Worm (Caenorhabditis elegans) whole organism, young adult: ENCODE data around the gene txdc-12.2.

ENCODE experiments used
- B0019.2 ChIP-seq: fragments of 200-800 bp; sonication (Bioruptor generic); conservative IDR thresholded peaks from 2 replicates; pipeline ENCODE4 v1.3.6; 2022; ENCODE audit warnings: missing genetic modification reagents, missing genetic modification characterization, missing compliant biosample characterization
- B0035.1 ChIP-seq: sonication (generic microtip); optimal IDR thresholded peaks from 2 replicates; lab custom pipeline; 2016; ENCODE audit warnings: missing genetic modification characterization, mild to moderate bottlenecking, missing compliant biosample characterization, missing genotype, missing genetic modification reagents
- C06A6.2 ChIP-seq: fragments of 200-800 bp; sonication (Bioruptor generic); conservative IDR thresholded peaks from 2 replicates; pipeline ENCODE4 v1.3.6; 2022; ENCODE audit warnings: missing genetic modification characterization, missing compliant biosample characterization
- K11D2.4 ChIP-seq: fragments of 200-800 bp; sonication (Bioruptor generic); IDR thresholded peaks from 2 replicates; pipeline ENCODE4 v1.3.6; 2022; ENCODE audit warnings: missing genetic modification reagents, missing genetic modification characterization, missing compliant biosample characterization
- K12H6.12 ChIP-seq: fragments of 200-800 bp; sonication (Bioruptor generic); optimal IDR thresholded peaks from 2 replicates; lab custom pipeline; 2018; ENCODE audit warnings: mild to moderate bottlenecking, missing genetic modification characterization, missing compliant biosample characterization
- T26A5.8 ChIP-seq: sonication (generic microtip); optimal IDR thresholded peaks from 2 replicates; lab custom pipeline; 2016; ENCODE audit warnings: missing genetic modification characterization, missing compliant biosample characterization
- Y56A3A.18 ChIP-seq: fragments of 200-800 bp; sonication (Bioruptor generic); IDR thresholded peaks from 2 replicates; pipeline ENCODE4 v1.3.6; 2022; ENCODE audit warnings: missing genetic modification reagents, missing genetic modification characterization, missing compliant biosample characterization
- Y67H2A.10 ChIP-seq: fragments of 200-800 bp; sonication (Bioruptor generic); conservative IDR thresholded peaks from 2 replicates; pipeline ENCODE4 v1.3.6; 2022; ENCODE audit warnings: missing genetic modification reagents, missing genetic modification characterization, missing compliant biosample characterization
- akir-1 ChIP-seq: fragments of 200-800 bp; sonication (Bioruptor generic); optimal IDR thresholded peaks from 2 replicates; lab custom pipeline; 2018; ENCODE audit warnings: mild to moderate bottlenecking, missing genetic modification characterization, moderate library complexity, missing compliant biosample characterization
- atf-7 ChIP-seq: sonication (generic microtip); optimal IDR thresholded peaks from 2 replicates; lab custom pipeline; 2017; ENCODE audit warnings: mild to moderate bottlenecking, missing genetic modification characterization, missing compliant biosample characterization
- athp-1 ChIP-seq: sonication (generic microtip); optimal IDR thresholded peaks from 2 replicates; lab custom pipeline; 2017; ENCODE audit warnings: mild to moderate bottlenecking, missing genetic modification characterization, missing compliant biosample characterization
- attf-5 ChIP-seq: fragments of 200-800 bp; sonication (Bioruptor generic); optimal IDR thresholded peaks from 2 replicates; lab custom pipeline; 2018; ENCODE audit warnings: mild to moderate bottlenecking, missing genetic modification characterization, missing compliant biosample characterization
- bed-1 ChIP-seq: fragments of 200-800 bp; sonication (Bioruptor generic); IDR thresholded peaks from 2 replicates; pipeline ENCODE4 v1.3.6; 2022; ENCODE audit warnings: missing genetic modification reagents, missing genetic modification characterization, missing compliant biosample characterization
- cebp-1 ChIP-seq, 2 experiments: fragments of 200-800 bp in 1 of 2; sonication (Bioruptor generic) in 1 of 2; sonication (generic microtip) in 1 of 2; IDR thresholded peaks in 1 of 2; optimal IDR thresholded peaks in 1 of 2; 2 replicates each; pipeline versions ENCODE4 v1.3.6 to Lab custom; 2017 to 2022; ENCODE audit warnings: missing compliant biosample characterization in 2 of 2, missing genetic modification characterization in 2 of 2, mild to moderate bottlenecking in 1 of 2, missing genetic modification reagents in 1 of 2, moderate library complexity in 1 of 2
- ceh-27 ChIP-seq: fragments of 200-800 bp; sonication (Bioruptor generic); optimal IDR thresholded peaks from 2 replicates; lab custom pipeline; 2018; ENCODE audit warnings: mild to moderate bottlenecking, missing genetic modification characterization, moderate library complexity, missing compliant biosample characterization
- dox-1 ChIP-seq: fragments of 200-800 bp; sonication (Bioruptor generic); IDR thresholded peaks from 2 replicates; pipeline ENCODE4 v1.3.6; 2022; ENCODE audit warnings: missing genetic modification reagents, missing genetic modification characterization, missing compliant biosample characterization
- dpl-1 ChIP-seq: fragments of 150-350 bp; optimal IDR thresholded peaks from 2 replicates; lab custom pipeline; 2014; ENCODE audit warnings: missing biosample characterization, missing genetic modification reagents, missing genetic modification characterization
- efl-1 ChIP-seq: fragments of 150-350 bp; optimal IDR thresholded peaks from 2 replicates; lab custom pipeline; 2014; ENCODE audit warnings: missing biosample characterization, missing genetic modification reagents, missing genetic modification characterization
- egl-18 ChIP-seq: fragments of 200-800 bp; sonication (Bioruptor generic); IDR thresholded peaks from 2 replicates; pipeline ENCODE4 v1.3.6; 2022; ENCODE audit warnings: missing genetic modification reagents, missing genetic modification characterization, missing compliant biosample characterization
- ets-4 ChIP-seq: fragments of 200-800 bp; sonication (Bioruptor generic); optimal IDR thresholded peaks from 2 replicates; lab custom pipeline; 2018; ENCODE audit warnings: mild to moderate bottlenecking, missing genetic modification characterization, missing compliant biosample characterization
- gei-17 ChIP-seq: fragments of 200-800 bp; sonication (Bioruptor generic); optimal IDR thresholded peaks from 2 replicates; lab custom pipeline; 2018; ENCODE audit warnings: mild to moderate bottlenecking, missing genetic modification characterization, missing compliant biosample characterization
- hlh-26 ChIP-seq: fragments of 200-800 bp; sonication (Bioruptor generic); conservative IDR thresholded peaks from 2 replicates; pipeline ENCODE4 v1.3.6; 2022; ENCODE audit warnings: missing genetic modification reagents, missing genetic modification characterization, missing compliant biosample characterization
- hmg-1.2 ChIP-seq: fragments of 200-800 bp; sonication (Bioruptor generic); IDR thresholded peaks from 2 replicates; pipeline ENCODE4 v1.3.6; 2022; ENCODE audit warnings: missing genetic modification reagents, missing genetic modification characterization, missing compliant biosample characterization
- hmg-20 ChIP-seq: fragments of 200-800 bp; sonication (Bioruptor generic); IDR thresholded peaks from 2 replicates; pipeline ENCODE4 v1.3.6; 2022; ENCODE audit warnings: missing genetic modification reagents, missing genetic modification characterization, missing compliant biosample characterization
- lin-35 ChIP-seq, 3 experiments: fragments of 150-350 bp in 2 of 3; sonication (generic microtip) in 1 of 3; optimal IDR thresholded peaks; 2 replicates each; lab custom pipeline; 2014 to 2018; ENCODE audit warnings: missing biosample characterization in 3 of 3, missing genetic modification characterization in 3 of 3, missing genetic modification reagents in 3 of 3
- lin-40 ChIP-seq: sonication (generic microtip); optimal IDR thresholded peaks from 2 replicates; lab custom pipeline; 2016; ENCODE audit warnings: missing genetic modification characterization, mild to moderate bottlenecking, missing compliant biosample characterization, missing genotype, missing genetic modification reagents
- nhr-80 ChIP-seq: sonication (generic microtip); optimal IDR thresholded peaks from 2 replicates; lab custom pipeline; 2016; ENCODE audit warnings: missing genetic modification characterization, missing compliant biosample characterization
- pha-4 ChIP-seq: fragments of 150-350 bp; sonication (generic microtip); optimal IDR thresholded peaks from 2 replicates; lab custom pipeline; 2014; ENCODE audit warnings: missing biosample characterization, missing genetic modification reagents, missing genetic modification characterization
- rcor-1 ChIP-seq: fragments of 200-800 bp; sonication (Bioruptor generic); IDR thresholded peaks from 2 replicates; pipeline ENCODE4 v1.3.6; 2022; ENCODE audit warnings: missing genetic modification reagents, missing genetic modification characterization, missing compliant biosample characterization
- somi-1 ChIP-seq: fragments of 200-800 bp; sonication (Bioruptor generic); optimal IDR thresholded peaks from 2 replicates; lab custom pipeline; 2018; ENCODE audit warnings: mild to moderate bottlenecking, missing genetic modification characterization, missing compliant biosample characterization
- tbp1 ChIP-seq: fragments of 200-800 bp; sonication (Bioruptor generic); optimal IDR thresholded peaks from 2 replicates; lab custom pipeline; 2018; ENCODE audit warnings: mild to moderate bottlenecking, missing genetic modification characterization, missing compliant biosample characterization
- tbx-9 ChIP-seq: sonication (generic microtip); optimal IDR thresholded peaks from 2 replicates; lab custom pipeline; 2016; ENCODE audit warnings: borderline replicate concordance, missing genetic modification characterization, inconsistent platforms, missing compliant biosample characterization
- unc-62 ChIP-seq: fragments of 150-350 bp; optimal IDR thresholded peaks from 2 replicates; lab custom pipeline; 2014; ENCODE audit warnings: missing biosample characterization, missing genetic modification reagents, missing genetic modification characterization
- xnd-1 ChIP-seq: sonication (generic microtip); optimal IDR thresholded peaks from 2 replicates; lab custom pipeline; 2016; ENCODE audit warnings: missing genotype, missing genetic modification reagents, missing genetic modification characterization, missing compliant biosample characterization
- ztf-18 ChIP-seq: sonication (generic microtip); optimal IDR thresholded peaks from 2 replicates; lab custom pipeline; 2016; ENCODE audit warnings: missing genotype, mild to moderate bottlenecking, missing genetic modification characterization, missing compliant biosample characterization
- ztf-26 ChIP-seq: sonication (generic microtip); optimal IDR thresholded peaks from 2 replicates; lab custom pipeline; 2017; ENCODE audit warnings: missing genetic modification characterization, missing compliant biosample characterization

The txdc-12.2 gene

DNA sequence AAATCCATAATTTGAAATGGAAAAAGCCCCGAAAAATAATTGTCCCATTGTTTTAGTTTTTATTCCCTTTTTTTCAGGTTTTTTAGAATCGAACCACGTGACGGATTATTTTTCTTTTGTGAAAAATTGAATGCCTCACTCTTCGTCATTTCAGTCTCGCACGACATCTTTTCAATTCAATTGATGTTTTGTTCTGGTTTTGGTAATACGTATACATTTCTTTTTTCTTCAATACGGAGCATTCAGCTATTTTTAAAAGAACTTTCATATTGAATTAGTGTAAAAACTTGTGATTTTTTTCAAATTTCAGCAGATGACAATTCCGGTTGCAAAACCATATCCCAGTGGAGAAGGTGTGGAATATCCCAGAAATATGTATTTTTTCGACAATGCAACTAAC, 9.5 kb upstream of the txdc-12.2 start, which contains the start of gene F49H12.7:
F49H12.7 (plus strand) TSS at position 301 of the 400 bp plus-strand sequence.
- TF ChIP-seq bed-1 (GFP tag; lab: Robert Waterston, UW): no peak
- TF ChIP-seq hlh-26 (GFP tag; lab: Robert Waterston, UW): no peak
- TF ChIP-seq, all 124 proteins: peak for 0

DNA sequence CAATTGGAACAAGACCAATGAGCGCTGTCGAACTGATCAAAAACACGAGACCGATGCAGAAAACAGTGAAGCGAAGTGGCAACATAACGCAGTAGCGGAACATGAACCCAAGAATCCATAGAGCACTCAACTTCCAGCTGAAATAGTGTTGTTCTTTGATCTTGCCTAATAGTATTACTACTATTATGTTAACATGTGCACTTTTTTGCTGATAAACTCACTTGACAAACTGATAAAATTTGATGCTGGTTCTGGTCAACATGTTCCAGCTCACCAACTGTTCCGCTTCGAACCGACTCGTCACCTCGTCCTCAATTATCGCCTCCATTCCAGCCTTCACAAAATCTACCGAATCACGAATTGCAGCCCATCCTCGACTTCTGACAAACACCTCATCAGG, 6.0 kb upstream of the txdc-12.2 start:
- TF ChIP-seq tbp1 (GFP tag; lab: Kevin White, UChicago) (no peak), cebp-1 (GFP tag; IDR thresholded peaks at IDR 0.05; lab: Robert Waterston, UW) (no peak), cebp-1 (tag; optimal IDR thresholded peaks at IDR 0.05; lab: Kevin White, UChicago) (peak; percentile 12), nhr-80 (tag; lab: Kevin White, UChicago) (peak; percentile 29)

DNA sequence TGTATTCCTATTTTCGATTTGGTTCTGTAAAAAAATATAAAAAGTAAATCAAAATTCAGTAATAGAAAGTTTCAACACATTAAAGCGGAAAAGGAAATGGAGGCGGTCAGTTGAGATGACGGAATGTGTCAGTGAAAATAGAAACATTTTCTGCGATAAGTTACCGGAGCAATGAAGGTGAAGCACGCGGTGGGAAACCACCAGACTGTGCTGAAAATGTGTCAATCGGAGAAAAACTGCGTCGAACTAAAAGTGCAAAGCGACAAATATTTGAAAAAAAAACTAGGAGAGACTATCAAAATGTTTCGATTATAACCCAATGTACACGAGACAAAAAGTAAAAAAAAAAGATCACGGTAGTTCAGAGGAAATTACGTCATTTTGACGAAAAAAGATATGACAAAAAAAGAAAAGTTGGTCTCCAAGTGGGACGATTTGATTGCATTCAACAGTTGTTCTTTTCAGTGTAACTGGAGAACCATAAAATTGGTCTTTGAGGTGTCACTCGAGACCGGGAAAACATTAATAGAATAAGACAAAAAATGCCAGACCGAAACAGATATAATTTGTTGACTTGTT, 3.7 kb upstream of the txdc-12.2 start, which contains the start of gene acl-4:
acl-4 (minus strand) TSS at position 27 of the 579 bp plus-strand sequence.
- TF ChIP-seq xnd-1 (tag; lab: Kevin White, UChicago) (no peak), ztf-26 (tag; lab: Kevin White, UChicago) (peak; percentile 24), unc-62 (peak; percentile 32), K11D2.4 (peak; percentile 19; the same call in 1 of the 2 replicates), hmg-20 (no peak), atf-7 (peak; percentile 36), dox-1 (no peak), somi-1 (GFP tag; lab: Kevin White, UChicago) (peak; percentile 29), cebp-1 (GFP tag; IDR thresholded peaks at IDR 0.05; lab: Robert Waterston, UW) (no peak), cebp-1 (tag; optimal IDR thresholded peaks at IDR 0.05; lab: Kevin White, UChicago) (peak; percentile 42), ets-4 (no peak), athp-1 (no peak), ztf-18 (tag; lab: Kevin White, UChicago) (no peak), nhr-80 (tag; lab: Kevin White, UChicago) (peak; percentile 75)
- TF ChIP-seq, all 124 proteins: peak for 7

DNA sequence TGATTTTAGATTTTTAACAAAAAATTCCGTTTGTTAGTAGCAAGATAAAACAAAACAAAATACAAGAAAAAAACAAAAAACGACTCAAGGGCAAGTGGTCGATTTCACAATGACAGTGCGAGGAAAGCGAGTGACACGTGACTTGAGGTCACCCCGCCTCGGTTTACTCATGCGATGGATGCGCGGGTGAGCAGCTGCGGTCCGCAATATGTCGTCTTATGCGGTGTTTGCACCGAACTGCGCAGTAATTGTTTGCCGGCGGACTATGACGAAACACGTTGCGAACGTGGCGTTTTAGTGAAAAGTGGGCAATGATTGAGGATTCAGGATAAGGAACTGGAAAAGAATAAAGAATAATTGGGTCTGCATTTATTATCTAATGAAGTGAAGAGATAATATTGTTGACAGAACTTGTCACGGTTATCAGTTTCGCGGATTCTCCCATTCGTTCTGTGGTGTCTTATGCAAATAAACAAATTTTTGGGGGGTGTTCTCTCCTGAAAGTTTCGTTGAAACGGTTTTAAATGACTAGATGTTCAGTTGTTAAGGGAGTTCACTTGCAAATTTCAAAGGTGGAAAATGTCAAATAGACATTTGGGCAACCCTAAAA, 2.8 kb upstream of the txdc-12.2 start:
- no peak for TF ChIP-seq dpl-1 (GFP tag; lab: Kevin White, UChicago)
- no peak for TF ChIP-seq B0019.2 (GFP tag; lab: Robert Waterston, UW)
- peak; percentile 10 for TF ChIP-seq efl-1
- TF ChIP-seq rcor-1 (GFP tag; lab: Robert Waterston, UW): no peak
- peak; percentile 63 for TF ChIP-seq dox-1
- peak; percentile 82 for TF ChIP-seq K12H6.12 (tag; lab: Kevin White, UChicago)
- TF ChIP-seq akir-1: peak; percentile 40
- no peak for TF ChIP-seq T26A5.8
- peak; percentile 67; the same call in 1 of the 2 replicates for TF ChIP-seq K11D2.4
- TF ChIP-seq C06A6.2 (GFP tag; lab: Robert Waterston, UW): 0 out of 2 replicates have a peak, but pooled peaks have one; percentile 30
- peak; percentile 3 for TF ChIP-seq ztf-26 (tag; lab: Kevin White, UChicago)
- TF ChIP-seq lin-40 (tag; lab: Kevin White, UChicago): peak; percentile 70
- peak; percentile 21 for TF ChIP-seq gei-17 (GFP tag; lab: Kevin White, UChicago)
- peak; percentile 31 for TF ChIP-seq somi-1 (GFP tag; lab: Kevin White, UChicago)
- no peak for TF ChIP-seq B0035.1 (tag; lab: Kevin White, UChicago)
- no peak for TF ChIP-seq pha-4
- no peak for TF ChIP-seq Y67H2A.10
- peak; percentile 94 for TF ChIP-seq cebp-1 (GFP tag; IDR thresholded peaks at IDR 0.05; lab: Robert Waterston, UW)
- TF ChIP-seq cebp-1 (tag; optimal IDR thresholded peaks at IDR 0.05; lab: Kevin White, UChicago): peak; percentile 99
- peak in 1 of 3 experiments; percentile 45 for TF ChIP-seq lin-35 (GFP tag; optimal IDR thresholded peaks at IDR 0.05; lab: Kevin White, UChicago)
- peak; percentile 77 for TF ChIP-seq ceh-27
- TF ChIP-seq tbp1 (GFP tag; lab: Kevin White, UChicago): peak; percentile 33
- TF ChIP-seq hmg-20: no peak
- TF ChIP-seq nhr-80 (tag; lab: Kevin White, UChicago): peak; percentile 34
- TF ChIP-seq attf-5 (GFP tag; lab: Kevin White, UChicago): peak; percentile 65
- peak; percentile 34; the same call in 1 of the 2 replicates for TF ChIP-seq hmg-1.2
- no peak for TF ChIP-seq tbx-9 (tag; lab: Kevin White, UChicago)
- TF ChIP-seq unc-62: peak; percentile 29
- TF ChIP-seq atf-7: peak; percentile 21
- TF ChIP-seq egl-18 (GFP tag; lab: Robert Waterston, UW): no peak
- no peak for TF ChIP-seq Y56A3A.18 (GFP tag; lab: Robert Waterston, UW)
